Fruit fly (Drosophila melanogaster): ENCODE data around the gene CG45116.

- TF ChIP-seq usp (GFP tag; optimal IDR thresholded peaks at IDR 0.05) = no peak
- no peak for TF ChIP-seq sv (GFP tag; optimal IDR thresholded peaks at IDR 0.05)
- no peak for TF ChIP-seq Dfd (GFP tag; optimal IDR thresholded peaks at IDR 0.05)
Measured at dm6 chr3L:22721991-22722390, 22.8 kb downstream of the CG45116 start, which contains the start of gene CG14451.
